Fruit fly (Drosophila melanogaster) whole organism, embryonic: ENCODE data around the gene CG32192.

ENCODE experiments used
- Abd-B ChIP-seq: fragments of 200-800 bp; sonication (Bioruptor generic); optimal IDR thresholded peaks from 2 replicates; lab custom pipeline; 2018; ENCODE audit warnings: missing biosample characterization, mild to moderate bottlenecking, missing genetic modification characterization, moderate library complexity
- Atf6 ChIP-seq: fragments of 200-800 bp; sonication (Bioruptor generic); IDR thresholded peaks from 2 replicates; pipeline ENCODE4 v1.3.6; 2022; ENCODE audit warnings: missing biosample characterization, missing genetic modification characterization
- CG10431 ChIP-seq: fragments of 200-800 bp; sonication (Bioruptor generic); optimal IDR thresholded peaks from 3 replicates; lab custom pipeline; 2018; ENCODE audit warnings: missing biosample characterization, mild to moderate bottlenecking, missing genetic modification characterization
- CG11695 ChIP-seq: fragments of 200-800 bp; sonication (Bioruptor generic); IDR thresholded peaks from 3 replicates; pipeline ENCODE4 v1.3.6; 2022; ENCODE audit warnings: missing biosample characterization, missing genetic modification characterization
- CG11696 ChIP-seq: fragments of 200-800 bp; sonication (Bioruptor generic); IDR thresholded peaks from 2 replicates; pipeline ENCODE4 v1.3.6; 2022; ENCODE audit warnings: missing biosample characterization, missing genetic modification characterization
- CG12219 ChIP-seq: fragments of 200-800 bp; sonication (Bioruptor generic); optimal IDR thresholded peaks from 3 replicates; lab custom pipeline; 2018; ENCODE audit warnings: missing biosample characterization, mild to moderate bottlenecking, missing genetic modification characterization
- CG12299 ChIP-seq: fragments of 200-800 bp; sonication (Bioruptor generic); optimal IDR thresholded peaks from 2 replicates; lab custom pipeline; 2018; ENCODE audit warnings: missing biosample characterization, mild to moderate bottlenecking, missing genetic modification characterization
- CG13123 ChIP-seq: fragments of 200-800 bp; sonication (Bioruptor generic); optimal IDR thresholded peaks from 2 replicates; lab custom pipeline; 2016; ENCODE audit warnings: missing biosample characterization, missing genetic modification characterization
- CG13296 ChIP-seq: fragments of 200-800 bp; sonication (Bioruptor generic); optimal IDR thresholded peaks from 3 replicates; lab custom pipeline; 2018; ENCODE audit warnings: missing biosample characterization, mild to moderate bottlenecking, missing genetic modification characterization
- CG14050 ChIP-seq: fragments of 200-800 bp; sonication (Bioruptor generic); IDR thresholded peaks from 3 replicates; pipeline ENCODE4 v1.3.6; 2022; ENCODE audit warnings: missing biosample characterization, missing genetic modification characterization
- CG15011 ChIP-seq: fragments of 200-800 bp; sonication (Bioruptor generic); optimal IDR thresholded peaks from 3 replicates; lab custom pipeline; 2018; ENCODE audit warnings: missing biosample characterization, mild to moderate bottlenecking, missing genetic modification characterization
- CG15073 ChIP-seq: fragments of 200-800 bp; sonication (Bioruptor generic); optimal IDR thresholded peaks from 2 replicates; lab custom pipeline; 2016; ENCODE audit warnings: missing biosample characterization, missing genetic modification characterization
- CG16779 ChIP-seq: fragments of 200-800 bp; sonication (Bioruptor generic); IDR thresholded peaks from 2 replicates; pipeline ENCODE4 v1.3.6; 2022; ENCODE audit warnings: missing biosample characterization, missing genetic modification characterization
- CG17802 ChIP-seq: fragments of 200-800 bp; sonication (Bioruptor generic); optimal IDR thresholded peaks from 2 replicates; lab custom pipeline; 2018; ENCODE audit warnings: missing biosample characterization, mild to moderate bottlenecking, missing genetic modification characterization, moderate library complexity
- CG1792 ChIP-seq: fragments of 200-800 bp; sonication (Bioruptor generic); optimal IDR thresholded peaks from 2 replicates; lab custom pipeline; 2016; ENCODE audit warnings: missing biosample characterization, missing genetic modification characterization
- CG18011 ChIP-seq: fragments of 200-800 bp; sonication (Bioruptor generic); optimal IDR thresholded peaks from 2 replicates; lab custom pipeline; 2017; ENCODE audit warnings: missing biosample characterization, missing genetic modification characterization, mild to moderate bottlenecking, moderate library complexity, missing genotype
- CG2202 ChIP-seq: fragments of 200-800 bp; sonication (Bioruptor generic); optimal IDR thresholded peaks from 2 replicates; lab custom pipeline; 2018; ENCODE audit warnings: missing biosample characterization, mild to moderate bottlenecking, missing genetic modification characterization
- CG2712 ChIP-seq: fragments of 200-800 bp; optimal IDR thresholded peaks from 3 replicates; lab custom pipeline; 2019; ENCODE audit warnings: missing biosample characterization, mild to moderate bottlenecking, missing genetic modification characterization, moderate library complexity
- CG33557 ChIP-seq: fragments of 200-800 bp; sonication (Bioruptor generic); optimal IDR thresholded peaks from 2 replicates; lab custom pipeline; 2019; ENCODE audit warnings: missing biosample characterization, mild to moderate bottlenecking, missing genetic modification characterization, moderate library complexity
- CG3726 ChIP-seq: fragments of 200-800 bp; sonication (Bioruptor generic); IDR thresholded peaks from 3 replicates; pipeline ENCODE4, ENCODE4 v1.3.6; 2022; ENCODE audit warnings: missing biosample characterization, missing genetic modification characterization
- CG4707 ChIP-seq: fragments of 200-800 bp; sonication (Bioruptor generic); optimal IDR thresholded peaks from 2 replicates; lab custom pipeline; 2018; ENCODE audit warnings: missing biosample characterization, mild to moderate bottlenecking, missing genetic modification characterization, moderate library complexity
- CG7556 ChIP-seq: fragments of 200-800 bp; sonication (Bioruptor generic); optimal IDR thresholded peaks from 2 replicates; lab custom pipeline; 2017; ENCODE audit warnings: missing biosample characterization, mild to moderate bottlenecking, missing genetic modification characterization
- CG8089 ChIP-seq: fragments of 200-800 bp; sonication (Bioruptor generic); optimal IDR thresholded peaks from 3 replicates; lab custom pipeline; 2016; ENCODE audit warnings: missing biosample characterization, missing genetic modification characterization
- Dbx ChIP-seq: fragments of 200-800 bp; sonication (Bioruptor generic); IDR thresholded peaks from 3 replicates; pipeline ENCODE4 v1.3.6; 2022; ENCODE audit warnings: missing biosample characterization, missing genetic modification characterization
- Doc2 ChIP-seq: fragments of 200-800 bp; sonication (Bioruptor generic); IDR thresholded peaks from 2 replicates; pipeline ENCODE4 v1.3.6; 2022; ENCODE audit warnings: missing biosample characterization, missing genetic modification characterization
- Eip74EF ChIP-seq, 2 experiments: fragments of 200-800 bp in 1 of 2; fragments of >200 bp in 1 of 2; sonication (Bioruptor generic) in 1 of 2; optimal IDR thresholded peaks; 2 replicates each; lab custom pipeline; 2017 to 2019; ENCODE audit warnings: missing biosample characterization in 2 of 2, missing genetic modification characterization in 2 of 2, mild to moderate bottlenecking in 1 of 2, moderate library complexity in 1 of 2
- Hmr ChIP-seq: fragments of 200-800 bp; sonication (Bioruptor generic); optimal IDR thresholded peaks from 3 replicates; lab custom pipeline; 2017; ENCODE audit warnings: mild to moderate bottlenecking, missing biosample characterization, missing genetic modification reagents, missing genetic modification characterization
- Xrp1 ChIP-seq: fragments of 200-800 bp; sonication (Bioruptor generic); IDR thresholded peaks from 2 replicates; pipeline ENCODE4 v1.3.6; 2022; ENCODE audit warnings: missing biosample characterization, missing genetic modification characterization
- amos ChIP-seq: fragments of 200-800 bp; sonication (Bioruptor generic); IDR thresholded peaks from 2 replicates; pipeline ENCODE4 v1.3.6; 2022; ENCODE audit warnings: missing biosample characterization, missing genetic modification characterization; ENCODE audit not compliant: partially characterized antibody
- bcd ChIP-seq: fragments of 200-800 bp; sonication (Bioruptor generic); optimal IDR thresholded peaks from 2 replicates; lab custom pipeline; 2017; ENCODE audit warnings: missing biosample characterization, mild to moderate bottlenecking, missing genetic modification characterization
- bigmax ChIP-seq: fragments of 200-800 bp; sonication (Bioruptor generic); optimal IDR thresholded peaks from 2 replicates; lab custom pipeline; 2018; ENCODE audit warnings: missing biosample characterization, mild to moderate bottlenecking, missing genetic modification characterization
- ci ChIP-seq: fragments of 200-800 bp; sonication (Bioruptor generic); IDR thresholded peaks from 3 replicates; pipeline ENCODE4 v1.3.6; 2022; ENCODE audit warnings: missing biosample characterization, missing genetic modification characterization
- crc ChIP-seq: fragments of 200-800 bp; sonication (Bioruptor generic); optimal IDR thresholded peaks from 2 replicates; lab custom pipeline; 2016; ENCODE audit warnings: missing biosample characterization, missing genetic modification characterization
- da ChIP-seq: fragments of 200-800 bp; sonication (Bioruptor generic); optimal IDR thresholded peaks from 2 replicates; lab custom pipeline; 2016; ENCODE audit warnings: missing biosample characterization, missing genetic modification characterization
- dm ChIP-seq: fragments of 200-800 bp; sonication (Bioruptor generic); optimal IDR thresholded peaks from 3 replicates; lab custom pipeline; 2016; ENCODE audit warnings: missing biosample characterization, missing genetic modification characterization
- gem ChIP-seq: fragments of 200-800 bp; sonication (Bioruptor generic); optimal IDR thresholded peaks from 2 replicates; lab custom pipeline; 2019; ENCODE audit warnings: missing biosample characterization, mild to moderate bottlenecking, missing genetic modification characterization, moderate library complexity
- gsb-n ChIP-seq: fragments of 200-800 bp; sonication (Bioruptor generic); optimal IDR thresholded peaks from 3 replicates; lab custom pipeline; 2018; ENCODE audit warnings: missing biosample characterization, mild to moderate bottlenecking, missing genetic modification characterization
- jigr1 ChIP-seq: fragments of 200-800 bp; sonication (Bioruptor generic); IDR thresholded peaks from 3 replicates; pipeline ENCODE4 v1.3.6; 2022; ENCODE audit warnings: missing biosample characterization, missing genetic modification characterization
- ken ChIP-seq: fragments of 200-800 bp; sonication (Bioruptor generic); IDR thresholded peaks from 3 replicates; pipeline ENCODE4 v1.3.6; 2022; ENCODE audit warnings: missing biosample characterization, missing genetic modification characterization
- lbe ChIP-seq: fragments of 200-800 bp; sonication (Bioruptor generic); optimal IDR thresholded peaks from 2 replicates; lab custom pipeline; 2016; ENCODE audit warnings: missing biosample characterization, mild to moderate bottlenecking, missing genetic modification characterization
- lmd ChIP-seq: fragments of 200-800 bp; sonication (Bioruptor generic); IDR thresholded peaks from 2 replicates; pipeline ENCODE4 v1.3.6; 2022; ENCODE audit warnings: missing biosample characterization, missing genetic modification characterization
- lov ChIP-seq, 2 experiments: fragments of 200-800 bp in 1 of 2; fragments of >200 bp in 1 of 2; sonication (Bioruptor generic) in 1 of 2; IDR thresholded peaks in 1 of 2; optimal IDR thresholded peaks in 1 of 2; 2 replicates in 1 of 2; 3 replicates in 1 of 2; pipeline versions ENCODE4 v1.3.6 to Lab custom; 2017 to 2022; ENCODE audit warnings: missing biosample characterization in 1 of 2, missing genetic modification characterization in 1 of 2
- mirr ChIP-seq: fragments of 200-800 bp; sonication (Bioruptor generic); optimal IDR thresholded peaks from 3 replicates; lab custom pipeline; 2018; ENCODE audit warnings: missing biosample characterization, mild to moderate bottlenecking, missing genetic modification characterization
- org-1 ChIP-seq: fragments of 200-800 bp; sonication (Bioruptor generic); optimal IDR thresholded peaks from 2 replicates; lab custom pipeline; 2017; ENCODE audit warnings: missing biosample characterization, missing genetic modification characterization
- pnt ChIP-seq: fragments of 200-800 bp; sonication (Bioruptor generic); optimal IDR thresholded peaks from 3 replicates; lab custom pipeline; 2016; ENCODE audit warnings: missing biosample characterization, missing genetic modification characterization
- psq ChIP-seq: fragments of 200-800 bp; sonication (Bioruptor generic); optimal IDR thresholded peaks from 2 replicates; lab custom pipeline; 2017; ENCODE audit warnings: missing biosample characterization, missing genetic modification characterization
- salm ChIP-seq: fragments of 200-800 bp; sonication (Bioruptor generic); optimal IDR thresholded peaks from 2 replicates; lab custom pipeline; 2018; ENCODE audit warnings: missing biosample characterization, mild to moderate bottlenecking, missing genetic modification characterization
- sug ChIP-seq: fragments of 200-800 bp; optimal IDR thresholded peaks from 2 replicates; lab custom pipeline; 2019; ENCODE audit warnings: missing biosample characterization, mild to moderate bottlenecking, missing genetic modification characterization, moderate library complexity
- tna ChIP-seq: fragments of 200-800 bp; sonication (Bioruptor generic); IDR thresholded peaks from 2 replicates; pipeline ENCODE4 v1.3.6; 2022; ENCODE audit warnings: missing biosample characterization, missing genetic modification characterization; ENCODE audit not compliant: partially characterized antibody
- zen2 ChIP-seq: fragments of 200-800 bp; sonication (Bioruptor generic); IDR thresholded peaks from 3 replicates; pipeline ENCODE4 v1.3.6; 2022; ENCODE audit warnings: missing biosample characterization, missing genetic modification characterization; ENCODE audit not compliant: partially characterized antibody
- zf30C ChIP-seq: fragments of 200-800 bp; sonication (Bioruptor generic); optimal IDR thresholded peaks from 3 replicates; lab custom pipeline; 2018; ENCODE audit warnings: missing biosample characterization, mild to moderate bottlenecking, missing genetic modification characterization

The CG32192 gene

dm6 chr3L:17993269-17993668, 46.8 kb upstream of the CG32192 start (continued):
- TF ChIP-seq crc (GFP tag; lab: Kevin White, UChicago) (no peak), CG13123 (GFP tag; lab: Kevin White, UChicago) (peak; percentile 20), Xrp1 (GFP tag; lab: Robert Waterston, UW) (peak; percentile 58; the same call in 1 of the 2 replicates), amos (GFP tag; lab: Robert Waterston, UW) (no peak), CG14050 (no peak), CG11696 (GFP tag; lab: Robert Waterston, UW) (no peak), CG13296 (GFP tag; lab: Kevin White, UChicago) (no peak), zen2 (GFP tag; lab: Robert Waterston, UW) (no peak), CG4707 (no peak), pnt (GFP tag; lab: Kevin White, UChicago) (no peak), bigmax (GFP tag; lab: Kevin White, UChicago) (no peak), CG12219 (GFP tag; lab: Kevin White, UChicago) (peak; percentile 17), gem (tag; lab: Kevin White, UChicago) (peak; percentile 6), lov (optimal IDR thresholded peaks at IDR 0.05; lab: Kevin White, UChicago) (no peak), lov (GFP tag; IDR thresholded peaks at IDR 0.05; lab: Robert Waterston, UW) (0 out of 3 replicates have a peak, but pooled peaks have one; percentile 70), CG3726 (GFP tag; lab: Robert Waterston, UW) (no peak), jigr1 (GFP tag; lab: Robert Waterston, UW) (no peak), CG17802 (tag; lab: Kevin White, UChicago) (no peak), CG8089 (GFP tag; lab: Kevin White, UChicago) (no peak), psq (GFP tag; lab: Kevin White, UChicago) (no peak), CG11695 (GFP tag; lab: Robert Waterston, UW) (no peak), zf30C (GFP tag; lab: Kevin White, UChicago) (no peak), da (GFP tag; lab: Kevin White, UChicago) (no peak), CG10431 (GFP tag; lab: Kevin White, UChicago) (peak; percentile 63), Atf6 (no peak), CG2712 (tag; lab: Kevin White, UChicago) (peak; percentile 36), bcd (GFP tag; lab: Kevin White, UChicago) (no peak), Hmr (GFP tag; lab: Kevin White, UChicago) (no peak), ci (GFP tag; lab: Robert Waterston, UW) (0 out of 3 replicates have a peak, but pooled peaks have one; percentile 36), lmd (GFP tag; lab: Robert Waterston, UW) (no peak), Eip74EF (GFP tag; optimal IDR thresholded peaks at IDR 0.05; lab: Kevin White, UChicago) (no peak), tna (GFP tag; lab: Robert Waterston, UW) (no peak), mirr (GFP tag; lab: Kevin White, UChicago) (no peak), CG16779 (no peak), org-1 (GFP tag; lab: Kevin White, UChicago) (no peak), salm (tag; lab: Kevin White, UChicago) (no peak), ken (GFP tag; lab: Robert Waterston, UW) (no peak), Doc2 (GFP tag; lab: Robert Waterston, UW) (no peak), Abd-B (GFP tag; lab: Kevin White, UChicago) (no peak), dm (GFP tag; lab: Kevin White, UChicago) (no peak), Dbx (no peak), CG1792 (no peak), CG15011 (GFP tag; lab: Kevin White, UChicago) (no peak), CG18011 (no peak), CG33557 (peak; percentile 87), CG2202 (peak; percentile 69), sug (tag; lab: Kevin White, UChicago) (no peak), CG15073 (GFP tag; lab: Kevin White, UChicago) (no peak), lbe (GFP tag; lab: Kevin White, UChicago) (no peak), CG12299 (tag; lab: Kevin White, UChicago) (no peak), CG7556 (GFP tag; lab: Kevin White, UChicago) (no peak), gsb-n (tag; lab: Kevin White, UChicago) (peak; percentile 55)
